Fruit fly (Drosophila melanogaster): ENCODE results near the gene sd.

DNA sequence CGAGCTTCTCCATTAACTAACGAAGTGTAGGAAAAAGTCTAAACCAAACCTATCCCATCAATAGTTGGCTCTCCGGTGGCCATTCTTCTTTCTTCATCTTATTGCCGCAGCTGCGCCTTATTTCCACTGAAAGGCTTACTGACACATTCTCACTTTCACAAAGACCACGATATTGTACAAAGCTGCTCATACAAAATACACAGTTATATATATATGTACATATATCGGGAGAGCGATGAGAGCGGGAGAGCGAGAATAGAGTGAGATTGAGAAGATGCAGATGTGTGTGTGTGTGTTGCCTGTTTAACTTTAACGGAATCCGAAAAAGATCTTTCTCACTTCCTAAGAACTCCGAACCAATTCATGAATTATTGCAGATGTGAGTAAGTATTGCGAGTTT, 9.1 kb downstream of the sd start:
- no peak for TF ChIP-seq Snoo (tag; optimal IDR thresholded peaks at IDR 0.05)
- no peak for TF ChIP-seq D1 (tag; optimal IDR thresholded peaks at IDR 0.05)
- no peak for TF ChIP-seq CG15710 (tag; optimal IDR thresholded peaks at IDR 0.05)
- TF ChIP-seq CG12605 (GFP tag; IDR thresholded peaks at IDR 0.05): no peak
